Worm (Caenorhabditis elegans): Measurements from ENCODE around the gene tsn-1.

ce11 chrII:4675481-4675880 lies 31.1 kb upstream of the tsn-1 start, which contains the start of gene T05A7.3:
- TF ChIP-seq F13H6.1 (tag; optimal IDR thresholded peaks at IDR 0.05) (no peak), unc-3 (GFP tag; conservative IDR thresholded peaks at IDR 0.05) (no peak), unc-3 (tag; optimal IDR thresholded peaks at IDR 0.05) (no peak), fkh-10 (GFP tag; optimal IDR thresholded peaks at IDR 0.05) (no peak), ama-1 (optimal IDR thresholded peaks at IDR 0.05) (no peak), tbx-2 (tag; optimal IDR thresholded peaks at IDR 0.05) (no peak)
